Fruit fly (Drosophila melanogaster) S2 (cell line): ENCODE results near the gene peng.

ENCODE experiments used
- CG8478 ChIP-seq: fragments of >200 bp; optimal IDR thresholded peaks from 2 replicates; lab custom pipeline; 2018
- CTCF ChIP-seq, 2 experiments: fragments of >200 bp; optimal IDR thresholded peaks; 2 replicates each; lab custom pipeline; 2018

- TF ChIP-seq CG8478: no peak
- no peak for TF ChIP-seq CTCF (optimal IDR thresholded peaks at IDR 0.05; lab: Kevin White, UChicago)
These were observed 11.5 kb downstream of the peng start for dm6 chrX:21338153-21338552.
